Fruit fly (Drosophila melanogaster) whole organism, adult: ENCODE data around the gene TkR99D.

ENCODE experiments used
- CG11617 ChIP-seq: fragments of 200-800 bp; sonication (Bioruptor generic); optimal IDR thresholded peaks from 2 replicates; lab custom pipeline; 2017; ENCODE audit warnings: mild to moderate bottlenecking, missing biosample characterization, missing genetic modification reagents, missing genetic modification characterization
- CG5204 ChIP-seq: fragments of 200-800 bp; sonication (Bioruptor generic); optimal IDR thresholded peaks from 2 replicates; lab custom pipeline; 2016; ENCODE audit warnings: missing biosample characterization, missing genetic modification characterization
- CG7045 ChIP-seq: fragments of 200-800 bp; sonication (Bioruptor generic); optimal IDR thresholded peaks from 2 replicates; lab custom pipeline; 2017; ENCODE audit warnings: missing biosample characterization, mild to moderate bottlenecking, missing genetic modification characterization
- CG7101 ChIP-seq: fragments of 200-800 bp; sonication (Bioruptor generic); optimal IDR thresholded peaks from 2 replicates; lab custom pipeline; 2018; ENCODE audit warnings: missing biosample characterization, mild to moderate bottlenecking, missing genetic modification characterization, moderate library complexity
- Clk ChIP-seq: fragments of 200-800 bp; sonication (Bioruptor generic); optimal IDR thresholded peaks from 2 replicates; lab custom pipeline; 2017; ENCODE audit warnings: missing biosample characterization, missing genetic modification characterization
- Crg-1 ChIP-seq: fragments of 200-800 bp; sonication (Bioruptor generic); optimal IDR thresholded peaks from 2 replicates; lab custom pipeline; 2016; ENCODE audit warnings: missing biosample characterization, missing genetic modification characterization
- bab1 ChIP-seq: fragments of 200-800 bp; sonication (Bioruptor generic); optimal IDR thresholded peaks from 3 replicates; lab custom pipeline; 2019; ENCODE audit warnings: missing biosample characterization, mild to moderate bottlenecking, missing genetic modification characterization, moderate library complexity
- cic ChIP-seq: fragments of 200-800 bp; sonication (Bioruptor generic); optimal IDR thresholded peaks from 2 replicates; lab custom pipeline; 2017; ENCODE audit warnings: missing biosample characterization, mild to moderate bottlenecking, missing genetic modification characterization, moderate library complexity
- kay ChIP-seq: fragments of 200-800 bp; sonication (Bioruptor generic); peaks from one replicate; lab custom pipeline; 2016; ENCODE audit warnings: missing biosample characterization, missing genetic modification characterization, borderline replicate concordance
- ovo ChIP-seq: fragments of 200-800 bp; sonication (Bioruptor generic); optimal IDR thresholded peaks from 2 replicates; lab custom pipeline; 2016; ENCODE audit warnings: missing biosample characterization, missing genetic modification characterization
- tj ChIP-seq: fragments of 200-800 bp; sonication (Bioruptor generic); optimal IDR thresholded peaks from 3 replicates; lab custom pipeline; 2017; ENCODE audit warnings: missing biosample characterization, mild to moderate bottlenecking, missing genetic modification characterization, moderate library complexity

DNA sequence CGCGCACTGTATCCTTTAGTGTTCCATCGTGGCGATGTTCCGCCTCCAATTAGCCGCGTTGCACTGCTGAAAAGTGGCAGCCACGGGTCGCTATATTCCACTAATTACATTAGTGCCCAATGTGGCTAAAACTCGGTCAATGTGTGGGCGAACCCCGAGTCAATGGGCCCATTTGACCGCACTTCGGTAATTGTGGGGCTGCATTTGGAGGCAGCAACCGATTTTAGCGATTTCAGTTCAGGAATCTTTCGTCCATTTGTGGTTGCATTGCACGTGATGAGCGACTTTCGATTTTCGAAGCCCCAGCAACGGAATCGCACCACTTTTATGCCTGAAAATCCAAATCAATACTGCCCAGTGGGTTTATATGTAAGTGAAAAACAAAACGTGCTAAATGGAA lies 49.1 kb downstream of the TkR99D start, which contains the start of gene trp:
- TF ChIP-seq CG7101 (tag; lab: Kevin White, UChicago) (no peak), CG7045 (GFP tag; lab: Kevin White, UChicago) (no peak), bab1 (GFP tag; lab: Kevin White, UChicago) (no peak), CG5204 (GFP tag; lab: Kevin White, UChicago) (no peak), ovo (GFP tag; lab: Kevin White, UChicago) (no peak), cic (GFP tag; lab: Kevin White, UChicago) (no peak), Crg-1 (no peak), tj (GFP tag; lab: Kevin White, UChicago) (no peak), Clk (no peak), CG11617 (GFP tag; lab: Kevin White, UChicago) (no peak), kay (no peak)
